Fruit fly (Drosophila melanogaster) ovary, adult (tissue): ENCODE data around the gene CG4267.

Experiments used
- CG17801 ChIP-seq: fragments of 200-800 bp; optimal IDR thresholded peaks from 2 replicates; lab custom pipeline; 2019; ENCODE audit warnings: missing biosample characterization, mild to moderate bottlenecking, missing genetic modification characterization, moderate library complexity; ENCODE audit not compliant: partially characterized antibody

Gene CG4267

DNA sequence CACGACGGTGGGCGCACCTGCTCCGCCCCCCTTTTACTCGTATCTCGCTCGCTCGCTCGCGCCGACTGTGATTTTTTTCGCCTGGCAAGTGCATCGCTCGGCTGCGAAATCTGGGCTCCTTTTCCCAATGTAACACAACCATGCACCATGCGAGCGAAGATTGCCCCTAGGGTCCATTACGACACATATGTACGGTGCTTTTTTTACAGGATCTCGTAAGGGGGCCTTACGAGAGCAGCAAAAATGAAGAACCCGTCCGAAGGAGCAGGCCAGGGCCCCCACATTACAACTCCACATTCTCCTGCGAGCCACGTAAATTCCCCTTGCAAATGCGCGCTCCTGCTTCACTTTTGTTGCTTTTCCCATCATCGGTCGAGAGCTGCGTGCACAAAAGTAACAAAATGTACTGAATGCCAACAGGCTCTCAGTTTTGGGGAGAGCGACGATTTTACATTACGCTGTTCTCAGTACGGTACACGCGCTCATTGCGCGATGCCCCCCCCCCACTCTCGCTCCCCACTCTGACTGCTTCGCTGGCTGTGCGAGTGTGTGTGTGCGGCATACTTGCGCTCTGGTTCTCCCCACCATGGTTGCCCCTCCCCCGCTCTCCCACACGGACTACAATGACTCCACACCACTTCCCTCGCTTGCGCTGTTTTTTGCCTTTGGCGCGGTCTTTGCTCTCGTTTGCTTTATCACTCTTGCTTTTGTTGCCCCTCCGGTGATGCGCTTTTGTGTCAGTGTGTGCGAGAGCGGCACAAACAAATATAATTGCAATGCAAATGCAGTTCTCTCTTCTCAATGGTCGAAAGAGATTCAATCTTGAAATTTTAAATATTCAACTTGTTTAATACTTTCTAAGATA lies 39.1 kb upstream of the CG4267 start:
- peak; percentile 57 for TF ChIP-seq CG17801 (GFP tag; lab: Kevin White, UChicago)

- no peak for TF ChIP-seq CG17801 (GFP tag; lab: Kevin White, UChicago)
These were observed 36.1 kb upstream of the CG4267 start, which contains the start of gene CG31668 for dm6 chr2L:2206066-2206465. Gene CG31668, minus strand, starts transcription at chr2L:2206166.

dm6 chr2L:2209002-2209401 lies 33.2 kb upstream of the CG4267 start, which contains the start of gene CG33124:
Gene CG33124, minus strand, starts transcription at chr2L:2209102.
- TF ChIP-seq CG17801 (GFP tag; lab: Kevin White, UChicago) = no peak

- no peak for TF ChIP-seq CG17801 (GFP tag; lab: Kevin White, UChicago)
These were observed 29.7 kb upstream of the CG4267 start, which contains the start of gene CG15385 for dm6 chr2L:2212478-2212877. Gene CG15385, minus strand, starts transcription at chr2L:2212571.

dm6 chr2L:2214004-2214403 lies 28.2 kb upstream of the CG4267 start, which contains the start of the genes Uch and CG34174:
Gene Uch, minus strand, starts transcription at chr2L:2214211.
Gene CG34174, plus strand, starts transcription at chr2L:2214266.
- TF ChIP-seq CG17801 (GFP tag; lab: Kevin White, UChicago) = peak; percentile 43

dm6 chr2L:2216065-2216464 lies 26.1 kb upstream of the CG4267 start, which contains the start of gene daed:
Gene daed, minus strand, starts transcription at chr2L:2216311.
- no peak for TF ChIP-seq CG17801 (GFP tag; lab: Kevin White, UChicago)

DNA sequence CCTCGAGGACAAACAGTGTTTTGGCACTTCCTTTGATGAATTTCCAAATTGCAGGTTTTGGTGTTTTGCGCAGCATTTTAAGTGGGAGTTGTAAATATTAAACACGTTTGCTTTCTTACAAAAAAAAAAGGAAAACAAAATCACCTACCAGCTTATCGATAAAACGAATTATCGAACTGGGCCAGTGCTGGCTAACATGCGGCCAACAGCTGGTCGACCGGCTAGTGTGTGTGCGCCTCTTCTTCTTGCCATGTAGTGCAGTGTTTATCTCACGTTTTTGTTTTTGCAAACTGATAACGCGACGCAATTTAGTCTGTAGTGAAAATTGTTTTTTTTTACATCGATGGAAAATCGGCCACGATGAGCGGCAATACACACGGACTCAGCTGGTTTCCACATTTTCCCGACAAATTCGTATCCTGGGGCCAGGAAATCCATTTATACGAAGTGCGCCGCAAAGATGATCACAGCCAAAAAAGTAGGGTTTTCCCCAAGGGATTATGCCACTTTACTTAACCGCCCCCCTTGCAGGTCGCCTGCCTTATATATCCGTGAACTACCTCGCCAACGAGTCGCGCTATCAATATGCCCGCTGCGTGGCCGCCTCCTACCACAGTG lies 25.0 kb upstream of the CG4267 start, which contains the start of the genes CG15386, CG42371 and mio:
CG15386 (minus strand) TSS at position 180 of the 618 bp plus-strand sequence.
CG42371 (minus strand) TSS at position 180 of the 618 bp plus-strand sequence.
mio (plus strand) TSS at position 224 of the 618 bp plus-strand sequence.
- peak; percentile 60 for TF ChIP-seq CG17801 (GFP tag; lab: Kevin White, UChicago)

DNA sequence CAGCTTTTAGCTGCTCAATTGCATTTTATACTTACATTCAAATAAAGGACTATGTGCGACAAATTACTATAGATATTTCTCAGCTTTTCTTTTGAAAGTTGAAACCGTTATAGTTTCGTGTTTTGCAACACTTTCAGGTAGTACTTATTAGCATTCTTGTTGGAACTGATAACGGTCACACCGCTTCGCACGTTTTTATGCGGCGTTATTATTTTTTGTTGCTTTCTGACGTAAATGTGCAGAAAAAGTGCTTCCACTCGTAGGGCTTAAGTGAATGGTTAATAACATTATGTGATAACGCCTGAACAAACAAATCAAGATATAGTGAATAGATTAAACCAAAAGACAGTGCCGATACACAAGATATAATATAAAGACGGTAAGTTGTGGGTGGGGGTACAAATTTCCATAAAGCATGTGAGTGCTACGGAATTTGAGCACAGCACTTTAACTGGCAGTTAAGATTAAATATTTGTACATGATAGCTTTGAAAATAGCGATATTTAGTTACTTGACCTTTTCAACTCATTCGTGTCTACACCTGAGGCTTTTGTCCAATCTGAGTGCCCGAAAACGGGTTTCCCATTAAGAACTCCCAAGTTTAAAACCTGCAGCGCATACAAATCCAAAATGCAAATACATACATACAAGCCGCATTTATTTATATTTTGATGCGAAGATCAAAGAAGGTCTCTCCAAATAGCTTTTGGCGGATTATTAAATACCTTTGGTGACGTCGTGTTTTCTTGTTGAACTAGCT lies 21.4 kb upstream of the CG4267 start, which contains the start of gene papi:
papi (plus strand) TSS at position 176 of the 760 bp plus-strand sequence.
- no peak for TF ChIP-seq CG17801 (GFP tag; lab: Kevin White, UChicago)

dm6 chr2L:2221649-2222150 lies 20.5 kb upstream of the CG4267 start:
- TF ChIP-seq CG17801 (GFP tag; lab: Kevin White, UChicago) = peak; percentile 99

DNA sequence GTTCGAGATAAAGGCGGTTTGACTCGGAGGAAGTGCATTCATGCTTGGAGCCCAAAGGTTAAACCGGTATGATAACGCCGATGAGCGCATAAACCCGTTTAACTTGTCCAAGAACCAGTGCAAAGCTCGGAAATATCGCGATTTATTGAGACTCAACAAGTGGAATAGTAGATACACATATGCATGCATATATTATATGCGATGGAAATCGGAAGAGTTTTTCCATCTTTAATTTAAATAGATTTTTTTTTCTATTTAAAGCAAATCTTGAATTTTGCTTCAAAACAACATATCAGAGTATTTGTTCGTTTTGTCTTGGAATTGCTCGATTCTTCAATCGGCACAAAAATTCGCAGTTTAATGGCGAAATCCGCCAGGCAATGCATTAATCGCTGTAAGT lies 19.8 kb upstream of the CG4267 start:
- TF ChIP-seq CG17801 (GFP tag; lab: Kevin White, UChicago) = no peak

DNA sequence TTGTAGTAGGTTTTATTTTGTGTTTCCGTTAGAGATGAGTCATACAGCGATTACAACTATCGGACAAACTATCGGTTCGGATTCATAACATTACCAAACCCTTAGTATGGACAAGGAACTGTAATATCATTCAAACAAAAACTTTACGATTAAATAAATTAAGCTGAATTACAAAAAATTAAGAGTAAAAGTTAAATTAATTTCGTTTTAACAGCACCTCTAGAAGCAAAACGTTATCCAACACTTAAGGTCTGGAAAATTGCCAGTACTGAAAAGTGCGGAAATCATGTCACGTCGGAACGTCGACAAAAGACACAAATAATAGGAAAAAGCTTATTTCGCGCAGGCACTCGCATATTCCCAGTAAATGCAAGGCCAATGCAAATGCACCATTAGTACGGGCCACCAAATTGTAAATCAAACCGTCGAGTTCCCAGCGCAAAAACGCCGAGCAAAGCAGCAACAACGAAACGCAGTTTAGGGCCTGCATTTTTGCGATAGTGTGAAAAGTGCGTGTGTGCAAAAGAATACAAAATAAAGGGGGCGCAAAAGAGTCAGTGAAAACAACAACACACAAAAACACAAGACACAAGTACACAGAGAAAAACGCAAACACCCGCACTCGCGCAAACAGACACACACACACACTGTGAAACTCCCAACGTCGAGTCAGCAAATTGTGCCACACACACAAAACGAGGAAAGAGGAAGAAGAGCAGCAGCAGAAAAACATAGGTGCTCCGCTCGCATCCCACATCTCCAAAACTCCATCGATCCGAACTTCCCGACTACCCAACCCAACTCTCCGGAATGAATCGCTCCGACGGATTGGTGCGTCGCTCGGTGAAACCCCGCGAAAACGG lies 15.7 kb upstream of the CG4267 start, which contains the start of the genes CG15387 and sau:
CG15387 (minus strand) TSS at position 36 of the 863 bp plus-strand sequence.
sau (plus strand) TSS at position 84 of the 863 bp plus-strand sequence.
- TF ChIP-seq CG17801 (GFP tag; lab: Kevin White, UChicago) = peak; percentile 86

dm6 chr2L:2227316-2227715 lies 14.9 kb upstream of the CG4267 start:
- peak; percentile 35 for TF ChIP-seq CG17801 (GFP tag; lab: Kevin White, UChicago)
